Fruit fly (Drosophila melanogaster) Kc167 (cell line): ENCODE measurements around the gene nop5.

Source experiments
- Myc ChIP-seq: fragments of >200 bp; optimal IDR thresholded peaks from 2 replicates; lab custom pipeline; 2017; ENCODE audit warnings: missing external identifiers
- Sin3A ChIP-seq: fragments of >200 bp; optimal IDR thresholded peaks from 2 replicates; lab custom pipeline; 2018; ENCODE audit warnings: missing external identifiers
- h ChIP-seq: fragments of >200 bp; optimal IDR thresholded peaks from 3 replicates; lab custom pipeline; 2018; ENCODE audit warnings: missing external identifiers
- psq ChIP-seq: fragments of >200 bp; optimal IDR thresholded peaks from 2 replicates; lab custom pipeline; 2017; ENCODE audit warnings: missing external identifiers

DNA sequence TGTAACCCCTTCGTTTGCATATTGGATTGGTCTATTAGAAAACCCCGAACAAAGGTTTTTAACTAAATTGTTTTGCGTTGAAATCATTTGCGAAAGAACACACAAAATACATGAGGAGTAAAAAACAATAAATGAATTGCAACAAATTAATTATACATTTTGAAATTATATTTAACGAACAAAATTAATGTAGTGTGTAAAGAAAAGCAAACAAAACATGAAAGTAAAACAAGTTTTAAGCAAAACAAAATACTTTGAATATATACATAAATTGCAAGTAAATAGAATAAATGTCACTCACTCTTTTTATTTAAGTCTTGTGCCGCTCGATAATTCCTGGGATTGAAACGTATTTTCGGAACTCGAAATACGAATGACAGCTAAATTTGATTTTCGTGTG is 13.3 kb upstream of the nop5 start, which contains the start of gene CG43232:
- no peak for TF ChIP-seq psq (lab: Kevin White, UChicago)
- TF ChIP-seq h (lab: Kevin White, UChicago): no peak
- TF ChIP-seq Sin3A (lab: Kevin White, UChicago): no peak
- no peak for TF ChIP-seq Myc (lab: Kevin White, UChicago)
